Fruit fly (Drosophila melanogaster): ENCODE data around the gene Ranbp21.

- TF ChIP-seq CG12155 (GFP tag; optimal IDR thresholded peaks at IDR 0.05) = no peak
- TF ChIP-seq CG10959 (GFP tag; IDR thresholded peaks at IDR 0.05) = no peak
- no peak for TF ChIP-seq fd102C (GFP tag; optimal IDR thresholded peaks at IDR 0.05)
- TF ChIP-seq CG18011 (GFP tag; optimal IDR thresholded peaks at IDR 0.05) = no peak
- no peak for TF ChIP-seq ind (GFP tag; optimal IDR thresholded peaks at IDR 0.05)
- no peak for TF ChIP-seq knrl (GFP tag; IDR thresholded peaks at IDR 0.05; ENCODE audit: partially characterized antibody)
- no peak for TF ChIP-seq CG14441 (GFP tag; IDR thresholded peaks at IDR 0.05)
These were observed 33.8 kb downstream of the Ranbp21 start, which contains the start of the genes Pstk and Tim9b for dm6 chrX:19618183-19618740.

All from whole organism, embryonic.